Fruit fly (Drosophila melanogaster) whole organism, prepupa: ENCODE measurements around the gene CG5953.
A peak's percentile ranks its signal among the peaks of the same experiment; 100 is the strongest.

Source experiments
- Blimp-1 ChIP-seq: fragments of 200-800 bp; sonication (Bioruptor generic); optimal IDR thresholded peaks from 3 replicates; lab custom pipeline; 2017; ENCODE audit warnings: missing biosample characterization, missing genetic modification characterization, mild to moderate bottlenecking, moderate library complexity, missing genetic modification reagents
- CG10631 ChIP-seq: fragments of 200-800 bp; sonication (Bioruptor generic); optimal IDR thresholded peaks from 2 replicates; lab custom pipeline; 2016; ENCODE audit warnings: missing biosample characterization, missing genetic modification characterization
- CG10669 ChIP-seq: fragments of 200-800 bp; sonication (Bioruptor generic); optimal IDR thresholded peaks from 3 replicates; lab custom pipeline; 2018; ENCODE audit warnings: missing biosample characterization, mild to moderate bottlenecking, missing genetic modification characterization, moderate library complexity
- CG11294 ChIP-seq: fragments of 200-800 bp; sonication (Bioruptor generic); IDR thresholded peaks from 2 replicates; pipeline ENCODE4 v1.3.6; 2022; ENCODE audit warnings: missing biosample characterization, missing genetic modification characterization
- CG11902 ChIP-seq: fragments of 200-800 bp; sonication (Bioruptor generic); optimal IDR thresholded peaks from 3 replicates; lab custom pipeline; 2016; ENCODE audit warnings: missing biosample characterization, missing genetic modification characterization
- CG1621 ChIP-seq: fragments of 200-800 bp; sonication (Bioruptor generic); optimal IDR thresholded peaks from 3 replicates; lab custom pipeline; 2018; ENCODE audit warnings: missing biosample characterization, mild to moderate bottlenecking, missing genetic modification characterization
- CG16779 ChIP-seq: fragments of 200-800 bp; sonication (Bioruptor generic); optimal IDR thresholded peaks from 3 replicates; lab custom pipeline; 2017; ENCODE audit warnings: missing biosample characterization, mild to moderate bottlenecking, missing genetic modification characterization
- CG3032 ChIP-seq: fragments of 200-800 bp; optimal IDR thresholded peaks from 2 replicates; lab custom pipeline; 2019; ENCODE audit warnings: missing biosample characterization, mild to moderate bottlenecking, missing genetic modification characterization, moderate library complexity
- CG31627 ChIP-seq: fragments of 200-800 bp; sonication (Bioruptor generic); optimal IDR thresholded peaks from 3 replicates; lab custom pipeline; 2016; ENCODE audit warnings: missing biosample characterization, missing genetic modification characterization
- CG32006 ChIP-seq: fragments of 200-800 bp; sonication (Bioruptor generic); optimal IDR thresholded peaks from 3 replicates; lab custom pipeline; 2017; ENCODE audit warnings: missing biosample characterization, mild to moderate bottlenecking, missing genetic modification characterization
- CG3919 ChIP-seq: fragments of 200-800 bp; sonication (Bioruptor generic); optimal IDR thresholded peaks from 3 replicates; lab custom pipeline; 2016; ENCODE audit warnings: missing biosample characterization, missing genetic modification characterization
- CG4318 ChIP-seq: fragments of 200-800 bp; sonication (Bioruptor generic); optimal IDR thresholded peaks from 3 replicates; lab custom pipeline; 2017; ENCODE audit warnings: missing biosample characterization, mild to moderate bottlenecking, missing genetic modification characterization
- CG6276 ChIP-seq: fragments of 200-800 bp; sonication (Bioruptor generic); optimal IDR thresholded peaks from 2 replicates; lab custom pipeline; 2017; ENCODE audit warnings: missing biosample characterization, mild to moderate bottlenecking, missing genetic modification characterization
- CG6792 ChIP-seq: fragments of 200-800 bp; sonication (Bioruptor generic); optimal IDR thresholded peaks from 3 replicates; lab custom pipeline; 2016; ENCODE audit warnings: missing biosample characterization, missing genetic modification characterization
- CG7368 ChIP-seq: fragments of 200-800 bp; sonication (Bioruptor generic); optimal IDR thresholded peaks from 3 replicates; lab custom pipeline; 2016; ENCODE audit warnings: missing biosample characterization, missing genetic modification characterization
- CG8119 ChIP-seq: fragments of 200-800 bp; sonication (Bioruptor generic); IDR thresholded peaks from 3 replicates; pipeline ENCODE4 v1.3.6; 2022; ENCODE audit warnings: missing biosample characterization, missing genetic modification characterization
- CG8319 ChIP-seq: fragments of 200-800 bp; sonication (Bioruptor generic); optimal IDR thresholded peaks from 3 replicates; lab custom pipeline; 2016; ENCODE audit warnings: missing biosample characterization, missing genetic modification characterization
- CG9139 ChIP-seq: fragments of 200-800 bp; sonication (Bioruptor generic); optimal IDR thresholded peaks from 3 replicates; lab custom pipeline; 2017; ENCODE audit warnings: missing biosample characterization, mild to moderate bottlenecking, missing genetic modification characterization
- Eip75B ChIP-seq: fragments of 200-800 bp; sonication (Bioruptor generic); optimal IDR thresholded peaks from 3 replicates; lab custom pipeline; 2016; ENCODE audit warnings: missing biosample characterization, missing genetic modification characterization
- Eip78C ChIP-seq: fragments of 200-800 bp; sonication (Bioruptor generic); peaks from one replicate; lab custom pipeline; 2016; ENCODE audit warnings: missing biosample characterization, missing genetic modification characterization
- Ets21C ChIP-seq: fragments of 200-800 bp; sonication (Bioruptor generic); optimal IDR thresholded peaks from 3 replicates; lab custom pipeline; 2016; ENCODE audit warnings: missing biosample characterization, missing genetic modification characterization
- Ets96B ChIP-seq: fragments of 200-800 bp; optimal IDR thresholded peaks from 2 replicates; lab custom pipeline; 2019; ENCODE audit warnings: missing biosample characterization, mild to moderate bottlenecking, missing genetic modification characterization, moderate library complexity
- Gug ChIP-seq: fragments of 200-800 bp; sonication (Bioruptor generic); IDR thresholded peaks from 2 replicates; pipeline ENCODE4 v1.3.6; 2022; ENCODE audit warnings: missing biosample characterization, missing genetic modification characterization
- Hr38 ChIP-seq: sonication (Bioruptor generic); optimal IDR thresholded peaks from 2 replicates; lab custom pipeline; 2016; ENCODE audit warnings: missing biosample characterization, missing genetic modification characterization
- Hr4 ChIP-seq: fragments of 200-800 bp; sonication (Bioruptor generic); optimal IDR thresholded peaks from 3 replicates; lab custom pipeline; 2016; ENCODE audit warnings: missing biosample characterization, missing genetic modification characterization
- Met ChIP-seq: fragments of 200-800 bp; sonication (Bioruptor generic); optimal IDR thresholded peaks from 3 replicates; lab custom pipeline; 2016; ENCODE audit warnings: missing biosample characterization, missing genetic modification characterization
- OdsH ChIP-seq: fragments of 200-800 bp; sonication (Bioruptor generic); optimal IDR thresholded peaks from 3 replicates; lab custom pipeline; 2016; ENCODE audit warnings: missing biosample characterization, missing genetic modification characterization
- Sox102F ChIP-seq: fragments of 200-800 bp; sonication (Bioruptor generic); optimal IDR thresholded peaks from 2 replicates; lab custom pipeline; 2016; ENCODE audit warnings: missing biosample characterization, mild to moderate bottlenecking, missing genetic modification characterization
- Sox14 ChIP-seq: fragments of 200-800 bp; sonication (Bioruptor generic); optimal IDR thresholded peaks from 3 replicates; lab custom pipeline; 2016; ENCODE audit warnings: missing biosample characterization, missing genetic modification characterization
- achi ChIP-seq: fragments of 200-800 bp; sonication (Bioruptor generic); optimal IDR thresholded peaks from 3 replicates; lab custom pipeline; 2016; ENCODE audit warnings: missing biosample characterization, missing genetic modification characterization
- eg ChIP-seq: fragments of 200-800 bp; sonication (Bioruptor generic); IDR thresholded peaks from 3 replicates; pipeline ENCODE4 v1.3.6; 2022; ENCODE audit warnings: missing biosample characterization, missing genetic modification characterization
- esn ChIP-seq: fragments of 200-800 bp; sonication (Bioruptor generic); optimal IDR thresholded peaks from 2 replicates; lab custom pipeline; 2016; ENCODE audit warnings: missing biosample characterization, mild to moderate bottlenecking, missing genetic modification characterization, moderate library complexity
- fkh ChIP-seq: fragments of 200-800 bp; sonication (Bioruptor generic); optimal IDR thresholded peaks from 3 replicates; lab custom pipeline; 2017; ENCODE audit warnings: missing biosample characterization, mild to moderate bottlenecking, missing genetic modification characterization, moderate library complexity
- lz ChIP-seq: fragments of 200-800 bp; sonication (Bioruptor generic); optimal IDR thresholded peaks from 3 replicates; lab custom pipeline; 2016; ENCODE audit warnings: missing biosample characterization, missing genetic modification characterization
- net ChIP-seq: fragments of 200-800 bp; sonication (Bioruptor generic); optimal IDR thresholded peaks from 3 replicates; lab custom pipeline; 2016; ENCODE audit warnings: missing biosample characterization, missing genetic modification characterization
- salr ChIP-seq, 2 experiments: fragments of 200-800 bp; sonication (Bioruptor generic); optimal IDR thresholded peaks; 3 replicates each; lab custom pipeline; 2016 to 2018; ENCODE audit warnings: missing biosample characterization in 2 of 2, missing genetic modification characterization in 2 of 2, mild to moderate bottlenecking in 1 of 2
- spab ChIP-seq: fragments of 200-800 bp; sonication (Bioruptor generic); optimal IDR thresholded peaks from 2 replicates; lab custom pipeline; 2017; ENCODE audit warnings: missing biosample characterization, mild to moderate bottlenecking, missing genetic modification characterization, missing genetic modification reagents
- ss ChIP-seq, 2 experiments: fragments of 200-800 bp; sonication (Bioruptor generic); optimal IDR thresholded peaks; 2 replicates in 1 of 2; 3 replicates in 1 of 2; lab custom pipeline; 2017 to 2018; ENCODE audit warnings: mild to moderate bottlenecking in 2 of 2, missing biosample characterization in 2 of 2, missing genetic modification characterization in 2 of 2, moderate library complexity in 1 of 2
- svp ChIP-seq: fragments of 200-800 bp; sonication (Bioruptor generic); peaks from one replicate; lab custom pipeline; 2016; ENCODE audit warnings: missing biosample characterization, missing genetic modification characterization
- topi ChIP-seq: fragments of 200-800 bp; sonication (Bioruptor generic); optimal IDR thresholded peaks from 3 replicates; lab custom pipeline; 2016; ENCODE audit warnings: missing biosample characterization, missing genetic modification characterization
- vri ChIP-seq: fragments of 200-800 bp; sonication (Bioruptor generic); optimal IDR thresholded peaks from 3 replicates; lab custom pipeline; 2016; ENCODE audit warnings: missing biosample characterization, mild to moderate bottlenecking, missing genetic modification characterization

CG5953 gene

DNA sequence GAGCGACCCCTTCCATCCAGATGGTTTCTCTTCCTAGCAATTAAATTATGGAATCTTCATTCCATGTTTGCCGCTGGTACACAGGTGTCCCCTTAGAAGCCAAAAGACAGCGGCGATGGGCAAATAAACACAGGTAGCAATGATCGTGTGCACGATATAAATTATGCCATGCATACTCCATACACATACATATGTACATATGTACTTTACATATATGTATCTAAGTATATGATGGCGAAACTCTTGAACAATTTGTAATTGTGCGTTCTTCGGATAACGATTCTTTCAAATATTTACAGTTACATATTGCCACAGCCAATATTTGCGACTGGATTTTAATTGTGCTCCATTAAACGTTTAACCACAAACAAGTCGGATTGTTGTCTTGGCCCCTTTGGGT lies 56.2 kb downstream of the CG5953 start (continued):
- peak; percentile 93 for TF ChIP-seq Eip78C (GFP tag; lab: Kevin White, UChicago)
- peak; percentile 23 for TF ChIP-seq OdsH (GFP tag; lab: Kevin White, UChicago)
- peak; percentile 31 for TF ChIP-seq Eip75B (GFP tag; lab: Kevin White, UChicago)
- no peak for TF ChIP-seq CG8319 (GFP tag; lab: Kevin White, UChicago)
- peak; percentile 3 for TF ChIP-seq Ets96B
- peak; percentile 21 for TF ChIP-seq Hr4
- TF ChIP-seq Blimp-1 (GFP tag; lab: Kevin White, UChicago): peak; percentile 37
- no peak for TF ChIP-seq CG11294 (GFP tag; lab: Robert Waterston, UW)
- peak; percentile 17 for TF ChIP-seq spab
- peak; percentile 26 for TF ChIP-seq CG3032 (tag; lab: Kevin White, UChicago)
- peak; percentile 51 for TF ChIP-seq Sox102F (GFP tag; lab: Kevin White, UChicago)
- no peak for TF ChIP-seq Ets21C (GFP tag; lab: Kevin White, UChicago)
- peak; percentile 52 for TF ChIP-seq Met (GFP tag; lab: Kevin White, UChicago)
- TF ChIP-seq CG10669 (GFP tag; lab: Kevin White, UChicago): peak; percentile 48
- peak; percentile 43 for TF ChIP-seq net (GFP tag; lab: Kevin White, UChicago)
- TF ChIP-seq fkh: peak; percentile 71
- TF ChIP-seq CG3919 (GFP tag; lab: Kevin White, UChicago): peak; percentile 74
- peak; percentile 5 for TF ChIP-seq CG1621 (tag; lab: Kevin White, UChicago)
- peak; percentile 27 for TF ChIP-seq CG6792 (GFP tag; lab: Kevin White, UChicago)
- TF ChIP-seq esn (GFP tag; lab: Kevin White, UChicago): peak; percentile 40
- no peak for TF ChIP-seq CG6276
- TF ChIP-seq salr (GFP tag; optimal IDR thresholded peaks at IDR 0.05; lab: Kevin White, UChicago): peak in 1 of 2 experiments; percentile 31
- TF ChIP-seq achi (GFP tag; lab: Kevin White, UChicago): peak; percentile 51
- peak; percentile 46 for TF ChIP-seq CG10631 (GFP tag; lab: Kevin White, UChicago)

DNA sequence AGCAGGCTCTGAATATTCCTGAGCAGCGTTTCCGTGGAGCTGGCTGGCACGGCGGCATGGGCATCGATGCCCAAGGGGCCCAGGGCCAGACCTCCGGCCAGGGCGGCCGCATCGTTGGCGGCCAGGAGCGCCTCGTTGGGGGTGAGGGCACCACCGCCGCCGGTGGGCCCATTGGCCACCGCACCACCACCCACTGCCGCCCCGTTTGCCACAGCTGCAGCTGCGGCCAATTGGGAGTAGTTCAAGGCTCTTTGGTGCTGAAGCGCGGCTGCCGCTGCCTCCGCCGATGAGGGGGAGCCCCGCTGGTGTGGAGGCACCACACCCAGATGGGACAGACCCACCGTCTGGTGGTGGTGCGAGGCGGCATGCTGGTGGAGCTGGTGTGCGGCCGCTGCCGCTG lies 60.5 kb downstream of the CG5953 start:
- TF ChIP-seq CG16779 (tag; lab: Kevin White, UChicago) (no peak), Sox14 (no peak), CG8119 (no peak), svp (GFP tag; lab: Kevin White, UChicago) (no peak), CG9139 (GFP tag; lab: Kevin White, UChicago) (no peak), Hr38 (no peak), lz (GFP tag; lab: Kevin White, UChicago) (no peak), Sox102F (GFP tag; lab: Kevin White, UChicago) (no peak), fkh (no peak)
- TF ChIP-seq, all 60 proteins: peak for 0

DNA sequence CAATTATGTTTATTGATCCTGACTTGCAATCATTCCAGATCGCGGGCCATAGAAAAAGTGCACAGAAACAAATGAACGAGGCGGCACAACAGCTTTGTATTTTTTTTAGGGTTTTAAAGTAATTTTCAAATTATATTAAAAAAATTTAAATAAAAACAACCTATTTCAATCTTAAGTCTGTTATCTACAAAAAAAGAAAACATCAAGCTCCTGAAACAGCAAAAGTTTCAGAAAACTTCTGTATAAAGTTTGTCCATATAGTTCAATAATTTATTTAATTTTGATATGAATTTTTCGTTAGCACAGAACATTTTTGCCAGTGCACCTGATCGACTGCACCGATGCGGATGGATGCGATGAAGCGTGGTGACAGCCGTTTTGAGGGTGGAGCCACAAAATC lies 62.9 kb downstream of the CG5953 start:
- TF ChIP-seq CG8119 (peak; percentile 42; the same call in 1 of the 3 replicates), topi (GFP tag; lab: Kevin White, UChicago) (no peak), Hr4 (peak; percentile 4), CG4318 (peak; percentile 4), CG7368 (GFP tag; lab: Kevin White, UChicago) (no peak), CG32006 (peak; percentile 59), svp (GFP tag; lab: Kevin White, UChicago) (peak; percentile 30), Eip78C (GFP tag; lab: Kevin White, UChicago) (peak; percentile 56), achi (GFP tag; lab: Kevin White, UChicago) (peak; percentile 12)

DNA sequence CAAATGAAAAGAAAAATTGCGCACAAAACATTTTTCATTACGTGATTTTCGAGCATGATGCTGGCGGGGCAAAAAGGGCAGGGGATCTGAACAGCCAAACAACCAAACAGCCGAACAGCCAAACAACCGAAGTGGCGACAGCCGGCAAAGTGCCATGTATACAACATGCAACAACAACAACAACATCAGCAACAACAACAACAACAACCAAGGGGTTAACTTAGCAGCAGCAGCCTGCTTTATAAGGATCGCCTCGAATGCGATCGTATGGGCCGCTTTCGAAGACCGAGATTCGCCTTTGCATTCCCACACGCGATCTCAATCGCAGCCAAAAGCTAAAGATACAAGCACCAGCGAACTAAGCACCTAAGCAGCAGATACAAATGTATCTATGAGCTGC lies 69.0 kb downstream of the CG5953 start:
- TF ChIP-seq CG11902 (GFP tag; lab: Kevin White, UChicago) (no peak), vri (peak; percentile 34), Eip78C (GFP tag; lab: Kevin White, UChicago) (peak; percentile 42), ss (GFP tag; optimal IDR thresholded peaks at IDR 0.05; lab: Kevin White, UChicago) (peak in 1 of 2 experiments; percentile 90), CG31627 (GFP tag; lab: Kevin White, UChicago) (no peak), Hr38 (no peak), eg (GFP tag; lab: Robert Waterston, UW) (no peak), Sox14 (no peak), Gug (GFP tag; lab: Robert Waterston, UW) (no peak)
